Worm (Caenorhabditis elegans) whole organism, midembryonic: ENCODE data around the gene idpp-3.
A peak's percentile ranks its signal among the peaks of the same experiment; 100 is the strongest.

Experiments used
- T22C8.4 ChIP-seq: fragments of 200-800 bp; sonication (Bioruptor generic); IDR thresholded peaks from 2 replicates; pipeline ENCODE4 v1.3.6; 2022; ENCODE audit warnings: missing genetic modification characterization, missing compliant biosample characterization
- cog-1 ChIP-seq: sonication (generic microtip); optimal IDR thresholded peaks from 2 replicates; lab custom pipeline; 2016; ENCODE audit warnings: missing genetic modification characterization, missing compliant biosample characterization
- flt-1 ChIP-seq: fragments of 200-800 bp; sonication (Bioruptor generic); IDR thresholded peaks from 2 replicates; pipeline ENCODE4 v1.3.6; 2022; ENCODE audit warnings: missing genetic modification characterization, missing compliant biosample characterization
- klf-2 ChIP-seq: fragments of 200-800 bp; sonication (Bioruptor generic); conservative IDR thresholded peaks from 2 replicates; pipeline ENCODE4 v1.3.6; 2022; ENCODE audit warnings: missing genetic modification reagents, missing genetic modification characterization, missing compliant biosample characterization
- med-1 ChIP-seq: sonication (generic microtip); optimal IDR thresholded peaks from 2 replicates; lab custom pipeline; 2017; ENCODE audit warnings: missing genetic modification characterization, mild to moderate bottlenecking, missing compliant biosample characterization, antibody characterized with exemption, missing genetic modification reagents; ENCODE audit not compliant: insufficient read depth
- ref-1 ChIP-seq: fragments of 200-800 bp; sonication (Bioruptor generic); conservative IDR thresholded peaks from 2 replicates; pipeline ENCODE4 v1.3.6; 2022; ENCODE audit warnings: missing genetic modification reagents, missing genetic modification characterization, missing compliant biosample characterization
- tab-1 ChIP-seq: fragments of 200-800 bp; sonication (Bioruptor generic); IDR thresholded peaks from 2 replicates; pipeline ENCODE4 v1.3.6; 2022; ENCODE audit warnings: missing genetic modification characterization, missing compliant biosample characterization
- ztf-23 ChIP-seq: fragments of 200-800 bp; sonication (Bioruptor generic); IDR thresholded peaks from 2 replicates; pipeline ENCODE4 v1.3.6; 2022; ENCODE audit warnings: missing genetic modification reagents, missing genetic modification characterization, missing compliant biosample characterization
- ztf-29 ChIP-seq: fragments of 200-800 bp; sonication (Bioruptor generic); IDR thresholded peaks from 2 replicates; pipeline ENCODE4 v1.3.6; 2022; ENCODE audit warnings: missing genetic modification reagents, missing genetic modification characterization, missing compliant biosample characterization

The idpp-3 gene

ce11 chrX:14983274-14983673 lies 21.9 kb upstream of the idpp-3 start, which contains the start of gene rbg-1:
TSS of gene rbg-1 (plus strand) at chrX:14983533.
- TF ChIP-seq flt-1 (peak; percentile 25; the same call in 1 of the 2 replicates), klf-2 (no peak), T22C8.4 (GFP tag; lab: Robert Waterston, UW) (peak; percentile 75)

- TF ChIP-seq ztf-23 (GFP tag; lab: Robert Waterston, UW), result no peak
- no peak for TF ChIP-seq cog-1 (tag; lab: Kevin White, UChicago)
- TF ChIP-seq flt-1, result no peak
- no peak for TF ChIP-seq ztf-29
- no peak for TF ChIP-seq T22C8.4 (GFP tag; lab: Robert Waterston, UW)
- TF ChIP-seq klf-2, result no peak
- TF ChIP-seq med-1 (GFP tag; lab: Kevin White, UChicago), result no peak
- TF ChIP-seq tab-1 (GFP tag; lab: Robert Waterston, UW), result no peak
- TF ChIP-seq ref-1 (GFP tag; lab: Robert Waterston, UW), result no peak
Observed at ce11 chrX:14982525-14982924, 21.2 kb upstream of the idpp-3 start, which contains the start of gene plp-2. TSS of gene plp-2 (minus strand) at chrX:14982804.

ce11 chrX:14979388-14979787 lies 18.0 kb upstream of the idpp-3 start, which contains the start of gene emre-1:
TSS of gene emre-1 (plus strand) at chrX:14979688.
- TF ChIP-seq T22C8.4 (GFP tag; lab: Robert Waterston, UW), result no peak
- TF ChIP-seq cog-1 (tag; lab: Kevin White, UChicago), result no peak
- TF ChIP-seq med-1 (GFP tag; lab: Kevin White, UChicago), result no peak
- no peak for TF ChIP-seq ref-1 (GFP tag; lab: Robert Waterston, UW)
- TF ChIP-seq flt-1, result no peak
- no peak for TF ChIP-seq klf-2
- TF ChIP-seq ztf-29, result no peak
- TF ChIP-seq tab-1 (GFP tag; lab: Robert Waterston, UW), result no peak
- TF ChIP-seq ztf-23 (GFP tag; lab: Robert Waterston, UW), result no peak

ce11 chrX:14978756-14979155 lies 17.4 kb upstream of the idpp-3 start:
- TF ChIP-seq med-1 (GFP tag; lab: Kevin White, UChicago) (no peak), klf-2 (no peak), ztf-23 (GFP tag; lab: Robert Waterston, UW) (no peak), flt-1 (no peak)

- TF ChIP-seq tab-1 (GFP tag; lab: Robert Waterston, UW), result no peak
- no peak for TF ChIP-seq klf-2
- no peak for TF ChIP-seq cog-1 (tag; lab: Kevin White, UChicago)
- TF ChIP-seq ztf-23 (GFP tag; lab: Robert Waterston, UW), result no peak
- no peak for TF ChIP-seq ref-1 (GFP tag; lab: Robert Waterston, UW)
- TF ChIP-seq flt-1, result no peak
- TF ChIP-seq med-1 (GFP tag; lab: Kevin White, UChicago), result no peak
- no peak for TF ChIP-seq ztf-29
- TF ChIP-seq T22C8.4 (GFP tag; lab: Robert Waterston, UW), result no peak
Observed at ce11 chrX:14976840-14977534, 15.6 kb upstream of the idpp-3 start.

DNA sequence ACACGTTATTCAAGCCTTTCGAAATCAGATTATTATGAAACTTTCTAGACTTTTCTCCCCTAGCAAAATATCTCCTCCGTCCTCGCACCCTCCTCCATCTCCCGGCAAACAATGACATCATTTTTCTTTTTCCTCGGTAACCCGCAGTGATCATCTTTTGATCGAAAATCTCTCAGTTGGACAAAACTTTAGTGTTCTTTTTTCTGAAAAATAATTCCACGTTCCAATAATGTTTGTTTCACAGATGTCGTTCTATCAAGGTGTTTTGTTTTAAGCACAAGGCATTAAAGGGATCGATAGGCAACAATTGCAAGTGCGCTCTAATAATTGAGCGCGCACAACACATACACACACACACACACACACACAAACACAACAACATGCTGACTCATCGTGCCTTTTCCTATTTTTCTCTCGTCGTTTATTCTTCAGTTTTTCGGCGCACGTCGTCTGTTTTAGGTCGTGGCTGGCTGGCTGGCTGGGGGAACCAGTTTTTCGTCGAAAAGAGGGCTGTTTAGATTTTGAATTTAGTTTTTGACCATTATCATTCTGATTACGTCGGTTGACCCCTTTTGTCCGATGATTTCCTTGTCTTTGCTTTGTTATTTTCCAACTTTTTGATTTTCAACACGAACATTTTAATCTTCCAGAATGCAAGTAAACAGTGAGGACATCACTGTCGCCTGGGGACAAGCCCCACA lies 14.2 kb upstream of the idpp-3 start, which contains the start of gene F20D1.3:
TSS of gene F20D1.3 (plus strand) at position 651 of the 701 bp plus-strand sequence.
- TF ChIP-seq cog-1 (tag; lab: Kevin White, UChicago), result peak; percentile 67
- no peak for TF ChIP-seq ztf-23 (GFP tag; lab: Robert Waterston, UW)
- TF ChIP-seq flt-1, result peak; percentile 29; the same call in 1 of the 2 replicates

- TF ChIP-seq med-1 (GFP tag; lab: Kevin White, UChicago) (no peak), cog-1 (tag; lab: Kevin White, UChicago) (no peak), ref-1 (GFP tag; lab: Robert Waterston, UW) (no peak), tab-1 (GFP tag; lab: Robert Waterston, UW) (no peak), klf-2 (no peak), flt-1 (no peak), ztf-29 (no peak), T22C8.4 (GFP tag; lab: Robert Waterston, UW) (no peak), ztf-23 (GFP tag; lab: Robert Waterston, UW) (no peak)
Observed at ce11 chrX:14973085-14973484, 11.7 kb upstream of the idpp-3 start.

DNA sequence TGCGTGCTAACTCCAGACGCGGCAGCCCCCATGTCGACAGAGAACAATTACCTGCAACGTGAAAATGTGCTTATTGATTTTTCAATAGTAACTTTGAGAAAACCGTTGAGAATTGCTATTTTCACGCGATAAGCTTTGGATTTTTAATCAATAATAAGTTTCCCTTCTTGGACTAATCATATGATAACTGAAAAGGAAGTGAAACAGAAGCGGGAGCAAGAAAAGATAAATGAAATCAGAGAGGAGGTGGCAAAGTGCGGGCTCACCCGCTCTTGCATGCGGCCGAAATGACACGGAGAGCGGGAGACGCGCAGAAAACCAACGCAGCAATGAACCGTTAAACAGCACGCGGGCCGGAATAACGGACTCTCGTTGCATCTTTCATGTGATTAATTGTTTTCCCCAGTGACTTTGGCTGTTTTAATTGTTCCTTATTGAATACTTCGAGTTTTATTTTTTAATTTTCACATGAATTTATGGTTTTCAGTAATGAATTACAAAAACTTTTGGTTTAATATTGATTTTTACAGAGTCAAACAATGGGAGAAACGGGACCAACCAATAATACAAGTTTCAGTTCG lies 8.9 kb upstream of the idpp-3 start, which contains the start of the genes flwr-1 and tbc-1:
TSS of gene flwr-1 (minus strand) at position 51 of the 581 bp plus-strand sequence.
TSS of gene tbc-1 (plus strand) at position 531 of the 581 bp plus-strand sequence.
- TF ChIP-seq flt-1 (no peak), T22C8.4 (GFP tag; lab: Robert Waterston, UW) (0 out of 2 replicates have a peak, but pooled peaks have one; percentile 39)

- TF ChIP-seq tab-1 (GFP tag; lab: Robert Waterston, UW) (no peak), klf-2 (no peak), ztf-29 (no peak), T22C8.4 (GFP tag; lab: Robert Waterston, UW) (no peak), cog-1 (tag; lab: Kevin White, UChicago) (no peak), ztf-23 (GFP tag; lab: Robert Waterston, UW) (no peak), flt-1 (no peak), ref-1 (GFP tag; lab: Robert Waterston, UW) (no peak), med-1 (GFP tag; lab: Kevin White, UChicago) (no peak)
Observed at ce11 chrX:14969615-14970014, 8.2 kb upstream of the idpp-3 start.
